Worm (Caenorhabditis elegans) whole organism, mixed stage, embryonic: ENCODE results near the gene ida-1.

Experiments
- M03D4.4 ChIP-seq: sonication (generic microtip); optimal IDR thresholded peaks from 2 replicates; lab custom pipeline; 2017; ENCODE audit warnings: mild to moderate bottlenecking, missing genetic modification characterization, missing compliant biosample characterization
- bed-3 ChIP-seq: fragments of 200-800 bp; sonication (Bioruptor generic); optimal IDR thresholded peaks from 3 replicates; lab custom pipeline; 2018; ENCODE audit warnings: mild to moderate bottlenecking, missing genetic modification characterization, moderate library complexity, missing compliant biosample characterization
- blmp-1 ChIP-seq: fragments of 150-350 bp; optimal IDR thresholded peaks from 2 replicates; lab custom pipeline; 2014; ENCODE audit warnings: missing biosample characterization, missing genetic modification characterization
- ceh-43 ChIP-seq: fragments of 200-800 bp; sonication (Bioruptor generic); optimal IDR thresholded peaks from 2 replicates; lab custom pipeline; 2018; ENCODE audit warnings: mild to moderate bottlenecking, missing genetic modification characterization, moderate library complexity, missing compliant biosample characterization
- ceh-83 ChIP-seq: fragments of 200-800 bp; sonication (Bioruptor generic); optimal IDR thresholded peaks from 2 replicates; lab custom pipeline; 2018; ENCODE audit warnings: mild to moderate bottlenecking, missing genetic modification characterization, missing compliant biosample characterization
- ces-1 ChIP-seq: fragments of 150-350 bp; optimal IDR thresholded peaks from 2 replicates; lab custom pipeline; 2014; ENCODE audit warnings: missing biosample characterization, missing genetic modification reagents, missing genetic modification characterization
- cnd-1 ChIP-seq: fragments of 200-800 bp; sonication (Bioruptor generic); optimal IDR thresholded peaks from 2 replicates; lab custom pipeline; 2018; ENCODE audit warnings: mild to moderate bottlenecking, missing genetic modification characterization, missing compliant biosample characterization
- drap-1 ChIP-seq: fragments of 200-800 bp; sonication (Bioruptor generic); optimal IDR thresholded peaks from 3 replicates; lab custom pipeline; 2018; ENCODE audit warnings: mild to moderate bottlenecking, missing genetic modification characterization, missing compliant biosample characterization
- flh-1 ChIP-seq: fragments of 200-800 bp; sonication (Bioruptor generic); optimal IDR thresholded peaks from 2 replicates; lab custom pipeline; 2018; ENCODE audit warnings: mild to moderate bottlenecking, missing genetic modification characterization, moderate library complexity, missing compliant biosample characterization
- ham-2 ChIP-seq: fragments of 200-800 bp; sonication (Bioruptor generic); optimal IDR thresholded peaks from 2 replicates; lab custom pipeline; 2018; ENCODE audit warnings: mild to moderate bottlenecking, missing genetic modification characterization, missing compliant biosample characterization
- hlh-1 ChIP-seq: fragments of 150-350 bp; optimal IDR thresholded peaks from 2 replicates; lab custom pipeline; 2014; ENCODE audit warnings: missing biosample characterization, missing genetic modification reagents, missing genetic modification characterization
- lin-32 ChIP-seq: fragments of 200-800 bp; sonication (Bioruptor generic); optimal IDR thresholded peaks from 2 replicates; lab custom pipeline; 2018; ENCODE audit warnings: mild to moderate bottlenecking, missing genetic modification characterization, missing compliant biosample characterization
- lsy-2 ChIP-seq: fragments of 150-350 bp; optimal IDR thresholded peaks from 2 replicates; lab custom pipeline; 2014; ENCODE audit warnings: missing biosample characterization, missing genetic modification characterization
- mab-5 ChIP-seq: fragments of 150-350 bp; optimal IDR thresholded peaks from 2 replicates; lab custom pipeline; 2014; ENCODE audit warnings: missing biosample characterization, missing genetic modification characterization
- mep-1 ChIP-seq: fragments of 150-350 bp; optimal IDR thresholded peaks from 2 replicates; lab custom pipeline; 2017; ENCODE audit warnings: missing biosample characterization, missing genetic modification reagents, missing genetic modification characterization, inconsistent platforms
- mls-2 ChIP-seq: sonication (generic microtip); optimal IDR thresholded peaks from 2 replicates; lab custom pipeline; 2016; ENCODE audit warnings: mild to moderate bottlenecking, missing genetic modification characterization, moderate library complexity, missing compliant biosample characterization
- nhr-12 ChIP-seq: fragments of 150-350 bp; optimal IDR thresholded peaks from 2 replicates; lab custom pipeline; 2014; ENCODE audit warnings: missing biosample characterization, missing genetic modification characterization
- nhr-2 ChIP-seq: fragments of 150-350 bp; optimal IDR thresholded peaks from 2 replicates; lab custom pipeline; 2014; ENCODE audit warnings: missing biosample characterization, missing genetic modification characterization
- nhr-28 ChIP-seq: fragments of 150-350 bp; optimal IDR thresholded peaks from 2 replicates; lab custom pipeline; 2014; ENCODE audit warnings: missing biosample characterization, missing genetic modification characterization
- sem-2 ChIP-seq: fragments of 200-800 bp; sonication (Bioruptor generic); optimal IDR thresholded peaks from 2 replicates; lab custom pipeline; 2018; ENCODE audit warnings: mild to moderate bottlenecking, missing genetic modification characterization, missing compliant biosample characterization
- sptf-1 ChIP-seq: sonication (generic microtip); optimal IDR thresholded peaks from 2 replicates; lab custom pipeline; 2017; ENCODE audit warnings: mild to moderate bottlenecking, missing genetic modification characterization, moderate library complexity, missing compliant biosample characterization
- unc-120 ChIP-seq: sonication (generic microtip); optimal IDR thresholded peaks from 2 replicates; lab custom pipeline; 2017; ENCODE audit warnings: missing genetic modification characterization, missing compliant biosample characterization; ENCODE audit not compliant: poor library complexity, severe bottlenecking
- unc-39 ChIP-seq: fragments of 150-350 bp; optimal IDR thresholded peaks from 2 replicates; lab custom pipeline; 2014; ENCODE audit warnings: missing biosample characterization, missing genetic modification characterization
- unc-62 ChIP-seq: fragments of 150-350 bp; optimal IDR thresholded peaks from 2 replicates; lab custom pipeline; 2014; ENCODE audit warnings: missing biosample characterization, missing genetic modification reagents, missing genetic modification characterization
- zip-8 ChIP-seq: fragments of 150-350 bp; optimal IDR thresholded peaks from 2 replicates; lab custom pipeline; 2014; ENCODE audit warnings: missing biosample characterization, missing genetic modification characterization
- ztf-11 ChIP-seq: fragments of 150-350 bp; optimal IDR thresholded peaks from 2 replicates; lab custom pipeline; 2014; ENCODE audit warnings: missing biosample characterization, missing genetic modification characterization

The ida-1 gene

ce11 chrIII:5758519-5759099, 3.3 kb downstream of the ida-1 start:
- TF ChIP-seq zip-8 (tag; lab: Kevin White, UChicago): peak; percentile 7
- TF ChIP-seq bed-3 (GFP tag; lab: Kevin White, UChicago): no peak
- TF ChIP-seq lsy-2: no peak

- TF ChIP-seq ceh-43 (no peak), ces-1 (GFP tag; lab: Kevin White, UChicago) (peak; percentile 89)
- TF ChIP-seq, all 35 proteins: peak for 1
These were observed 5.4 kb downstream of the ida-1 start for ce11 chrIII:5760721-5761120.

ce11 chrIII:5761886-5762285, 6.5 kb downstream of the ida-1 start:
- TF ChIP-seq blmp-1 (tag; lab: Kevin White, UChicago): no peak
- TF ChIP-seq flh-1 (GFP tag; lab: Kevin White, UChicago): no peak
- no peak for TF ChIP-seq ztf-11 (tag; lab: Kevin White, UChicago)
- TF ChIP-seq M03D4.4 (tag; lab: Kevin White, UChicago): no peak
- TF ChIP-seq nhr-28 (tag; lab: Kevin White, UChicago): no peak
- no peak for TF ChIP-seq bed-3 (GFP tag; lab: Kevin White, UChicago)
- TF ChIP-seq hlh-1: no peak
- no peak for TF ChIP-seq unc-39
- no peak for TF ChIP-seq lin-32
- TF ChIP-seq ceh-43: no peak
- TF ChIP-seq sem-2 (GFP tag; lab: Kevin White, UChicago): no peak
- TF ChIP-seq mls-2 (tag; lab: Kevin White, UChicago): no peak
- TF ChIP-seq mep-1: no peak
- TF ChIP-seq lsy-2: no peak
- no peak for TF ChIP-seq ham-2 (GFP tag; lab: Kevin White, UChicago)
- no peak for TF ChIP-seq sptf-1 (tag; lab: Kevin White, UChicago)
- TF ChIP-seq mab-5 (tag; lab: Kevin White, UChicago): no peak
- no peak for TF ChIP-seq nhr-12 (tag; lab: Kevin White, UChicago)
- no peak for TF ChIP-seq unc-62 (GFP tag; lab: Kevin White, UChicago)
- no peak for TF ChIP-seq drap-1 (GFP tag; lab: Kevin White, UChicago)

- TF ChIP-seq ztf-11 (tag; lab: Kevin White, UChicago) (no peak), zip-8 (tag; lab: Kevin White, UChicago) (peak; percentile 61), flh-1 (GFP tag; lab: Kevin White, UChicago) (no peak)
These were observed 8.6 kb downstream of the ida-1 start for ce11 chrIII:5763988-5764387.

- TF ChIP-seq ceh-83 (GFP tag; lab: Kevin White, UChicago) (peak; percentile 56), bed-3 (GFP tag; lab: Kevin White, UChicago) (peak; percentile 43), unc-120 (peak; percentile 71), mls-2 (tag; lab: Kevin White, UChicago) (no peak), ham-2 (GFP tag; lab: Kevin White, UChicago) (peak; percentile 55), drap-1 (GFP tag; lab: Kevin White, UChicago) (peak; percentile 72), nhr-12 (tag; lab: Kevin White, UChicago) (no peak), cnd-1 (tag; lab: Kevin White, UChicago) (peak; percentile 61), lsy-2 (no peak)
These were observed 14.4 kb downstream of the ida-1 start, which contains the start of gene cutl-23 for ce11 chrIII:5769726-5770235. TSS of gene cutl-23 (plus strand) at chrIII:5770185.

- TF ChIP-seq mab-5 (tag; lab: Kevin White, UChicago) (no peak), nhr-2 (tag; lab: Kevin White, UChicago) (no peak), zip-8 (tag; lab: Kevin White, UChicago) (no peak), cnd-1 (tag; lab: Kevin White, UChicago) (no peak)
- TF ChIP-seq, all 35 proteins: peak for 0
These were observed 26.7 kb downstream of the ida-1 start for ce11 chrIII:5782080-5782479.
